Worm (Caenorhabditis elegans): ENCODE data around the gene F31F4.17.
A peak's percentile ranks its signal among the peaks of the same experiment; 100 is the strongest.

The F31F4.17 gene

ce11 chrV:622902-623301 lies 37.2 kb downstream of the F31F4.17 start, which contains the start of gene F48G7.5:
Gene F48G7.5, minus strand, starts transcription at chrV:622935.
- TF ChIP-seq daf-16 (GFP tag; optimal IDR thresholded peaks at IDR 0.05) = no peak
- TF ChIP-seq daf-16 (tag; optimal IDR thresholded peaks at IDR 0.05) = peak; percentile 78
- TF ChIP-seq hlh-30 (tag; optimal IDR thresholded peaks at IDR 0.05; ENCODE audit: insufficient read depth) = no peak
- peak; percentile 26 for TF ChIP-seq pqm-1 (tag; optimal IDR thresholded peaks at IDR 0.05)
- peak; percentile 6 for TF ChIP-seq dve-1 (tag; optimal IDR thresholded peaks at IDR 0.05; ENCODE audit: insufficient read depth)
- no peak for TF ChIP-seq snpc-4 (tag; optimal IDR thresholded peaks at IDR 0.05)

ce11 chrV:620987-621386 lies 39.1 kb downstream of the F31F4.17 start:
- TF ChIP-seq aha-1 (tag) (peak; percentile 3), hmg-1.1 (GFP tag; IDR thresholded peaks at IDR 0.05) (no peak), set-16 (GFP tag; IDR thresholded peaks at IDR 0.05) (peak; percentile 51)

- TF ChIP-seq nhr-11 (tag; optimal IDR thresholded peaks at IDR 0.05) (peak; percentile 18), mxl-3 (GFP tag; optimal IDR thresholded peaks at IDR 0.05) (no peak), zip-2 (tag; optimal IDR thresholded peaks at IDR 0.05) (no peak), F49E8.2 (tag; optimal IDR thresholded peaks at IDR 0.05; ENCODE audit: borderline replicate concordance) (no peak), lim-7 (GFP tag; IDR thresholded peaks at IDR 0.05) (no peak), snpc-1.2 (GFP tag; IDR thresholded peaks at IDR 0.05) (no peak), dmd-9 (GFP tag; IDR thresholded peaks at IDR 0.05) (no peak), dve-1 (tag; optimal IDR thresholded peaks at IDR 0.05; ENCODE audit: insufficient read depth) (peak; percentile 47), ceh-82 (tag; optimal IDR thresholded peaks at IDR 0.05) (no peak), mes-2 (tag; optimal IDR thresholded peaks at IDR 0.05; ENCODE audit: poor library complexity, severe bottlenecking) (peak; percentile 56), lin-38 (GFP tag; IDR thresholded peaks at IDR 0.05) (no peak), nhr-28 (tag; optimal IDR thresholded peaks at IDR 0.05) (peak; percentile 74), dpl-1 (GFP tag; optimal IDR thresholded peaks at IDR 0.05) (peak; percentile 10), fos-1 (tag; optimal IDR thresholded peaks at IDR 0.05) (no peak), Y48G9A.11 (GFP tag; IDR thresholded peaks at IDR 0.05) (no peak), zfp-2 (tag; optimal IDR thresholded peaks at IDR 0.05) (no peak), mxl-2 (GFP tag; conservative IDR thresholded peaks at IDR 0.05) (no peak), F44E2.7 (GFP tag; IDR thresholded peaks at IDR 0.05) (no peak), Y105C5A.15 (GFP tag; IDR thresholded peaks at IDR 0.05) (no peak), tra-1 (GFP tag; IDR thresholded peaks at IDR 0.05) (peak; percentile 77), set-16 (GFP tag; IDR thresholded peaks at IDR 0.05) (no peak), ZK546.5 (tag; optimal IDR thresholded peaks at IDR 0.05) (no peak), lin-1 (GFP tag; IDR thresholded peaks at IDR 0.05) (no peak), nhr-10 (tag; optimal IDR thresholded peaks at IDR 0.05) (no peak), ceh-28 (tag; optimal IDR thresholded peaks at IDR 0.05) (no peak), lin-39 (tag; optimal IDR thresholded peaks at IDR 0.05) (no peak), pha-4 (GFP tag; IDR thresholded peaks at IDR 0.05) (no peak), pha-4 (tag; optimal IDR thresholded peaks at IDR 0.05) (no peak), aha-1 (tag) (no peak), ama-1 (optimal IDR thresholded peaks at IDR 0.05) (no peak), snpc-4 (tag; optimal IDR thresholded peaks at IDR 0.05) (no peak), lin-13 (GFP tag; optimal IDR thresholded peaks at IDR 0.05) (no peak), T20F7.1 (GFP tag; optimal IDR thresholded peaks at IDR 0.05) (no peak), nhr-237 (tag; optimal IDR thresholded peaks at IDR 0.05) (no peak), spr-1 (tag; optimal IDR thresholded peaks at IDR 0.05) (no peak), nhr-111 (GFP tag; optimal IDR thresholded peaks at IDR 0.05) (no peak), F26F4.8 (GFP tag; conservative IDR thresholded peaks at IDR 0.05) (no peak), attf-4 (tag; optimal IDR thresholded peaks at IDR 0.05) (no peak), egl-27 (tag; optimal IDR thresholded peaks at IDR 0.05) (no peak), daf-16 (GFP tag; optimal IDR thresholded peaks at IDR 0.05) (no peak), daf-16 (tag; optimal IDR thresholded peaks at IDR 0.05) (no peak), ceh-44 (GFP tag; IDR thresholded peaks at IDR 0.05) (no peak), ztf-11 (tag; optimal IDR thresholded peaks at IDR 0.05) (no peak), hmg-1.1 (GFP tag; IDR thresholded peaks at IDR 0.05) (peak; percentile 56; the same call in 1 of the 2 replicates), duxl-1 (tag; optimal IDR thresholded peaks at IDR 0.05; ENCODE audit: poor library complexity) (peak; percentile 50), nhr-77 (tag; optimal IDR thresholded peaks at IDR 0.05) (no peak)
Observed at ce11 chrV:619054-619453, 41.1 kb downstream of the F31F4.17 start, which contains the start of gene F48G7.4. Gene F48G7.4, plus strand, starts transcription at chrV:619453.

Data from whole organism, L4 larva.